Worm (Caenorhabditis elegans): ENCODE results near the gene fbxb-60.
"Not testable (repeated sequence)": the region's sequence is repeated elsewhere in the genome, so short reads cannot be mapped to it uniquely, and the experiment has no call there.

ce11 chrV:19317058-19317457 is 19.4 kb downstream of the fbxb-60 start, which contains the start of gene srh-208:
- not testable (repeated sequence) for TF ChIP-seq W03F9.2, him-1 (tag; optimal IDR thresholded peaks at IDR 0.05)

Data from whole organism, L4/young adult.